Worm (Caenorhabditis elegans): ENCODE data around the gene E03H12.4.

The E03H12.4 gene

ce11 chrIV:4992089-4992488, 9.7 kb downstream of the E03H12.4 start, which contains the start of gene str-162:
TSS of gene str-162 (plus strand) at chrIV:4992389.
- no peak for TF ChIP-seq C04F5.9 (tag; optimal IDR thresholded peaks at IDR 0.05)
- no peak for TF ChIP-seq zip-4 (GFP tag; optimal IDR thresholded peaks at IDR 0.05)
- no peak for TF ChIP-seq nhr-76 (tag; optimal IDR thresholded peaks at IDR 0.05)
- TF ChIP-seq nhr-28 (tag; optimal IDR thresholded peaks at IDR 0.05), result no peak
- TF ChIP-seq ceh-63 (GFP tag; optimal IDR thresholded peaks at IDR 0.05), result no peak
- TF ChIP-seq elt-3 (tag; optimal IDR thresholded peaks at IDR 0.05), result no peak
- no peak for TF ChIP-seq jun-1 (tag; optimal IDR thresholded peaks at IDR 0.05)
- no peak for TF ChIP-seq irx-1 (tag; optimal IDR thresholded peaks at IDR 0.05)
- TF ChIP-seq nhr-90 (tag; optimal IDR thresholded peaks at IDR 0.05; ENCODE audit: poor library complexity), result no peak
- no peak for TF ChIP-seq unc-98 (GFP tag; IDR thresholded peaks at IDR 0.05)
- no peak for TF ChIP-seq lsy-2 (tag; optimal IDR thresholded peaks at IDR 0.05)
- no peak for TF ChIP-seq rnt-1 (tag; optimal IDR thresholded peaks at IDR 0.05)

- TF ChIP-seq elt-2 (tag; optimal IDR thresholded peaks at IDR 0.05), result no peak
- no peak for TF ChIP-seq lin-13 (GFP tag; optimal IDR thresholded peaks at IDR 0.05)
- no peak for TF ChIP-seq lin-39 (tag; optimal IDR thresholded peaks at IDR 0.05)
- no peak for TF ChIP-seq nhr-47 (tag; optimal IDR thresholded peaks at IDR 0.05)
- no peak for TF ChIP-seq elt-3 (tag; optimal IDR thresholded peaks at IDR 0.05)
- no peak for TF ChIP-seq mef-2 (tag; optimal IDR thresholded peaks at IDR 0.05)
- TF ChIP-seq Y116A8C.19 (tag; optimal IDR thresholded peaks at IDR 0.05; ENCODE audit: borderline replicate concordance), result no peak
Observed at ce11 chrIV:4993128-4993527, 10.7 kb downstream of the E03H12.4 start.

DNA sequence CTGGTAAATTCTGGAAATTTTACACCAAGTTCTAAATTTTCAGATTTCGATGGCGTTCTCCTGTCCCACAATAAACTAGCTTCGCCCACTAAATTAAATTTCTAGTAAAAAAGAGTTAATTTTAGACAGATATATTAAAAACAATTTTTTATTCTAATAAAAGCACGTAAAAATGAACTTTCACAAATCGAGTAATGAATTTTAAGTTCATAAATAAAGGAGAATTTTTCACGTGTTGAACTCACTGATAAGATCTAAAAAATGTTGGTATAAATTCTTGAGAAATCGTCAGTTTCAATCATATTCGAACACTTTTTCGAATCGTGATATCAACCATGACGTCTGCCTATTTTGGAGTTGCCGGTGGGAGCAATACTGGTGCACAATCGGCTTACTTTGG, 13.4 kb downstream of the E03H12.4 start, which contains the start of gene ssq-2:
Gene ssq-2, plus strand, starts transcription at position 301 of the 400 bp plus-strand sequence.
- TF ChIP-seq nhr-84 (tag; optimal IDR thresholded peaks at IDR 0.05) (no peak), mef-2 (tag; optimal IDR thresholded peaks at IDR 0.05) (no peak), elt-3 (tag; optimal IDR thresholded peaks at IDR 0.05) (no peak), fkh-4 (tag; optimal IDR thresholded peaks at IDR 0.05; ENCODE audit: borderline replicate concordance) (no peak), pag-3 (tag; optimal IDR thresholded peaks at IDR 0.05; ENCODE audit: borderline replicate concordance, insufficient read depth) (no peak)

DNA sequence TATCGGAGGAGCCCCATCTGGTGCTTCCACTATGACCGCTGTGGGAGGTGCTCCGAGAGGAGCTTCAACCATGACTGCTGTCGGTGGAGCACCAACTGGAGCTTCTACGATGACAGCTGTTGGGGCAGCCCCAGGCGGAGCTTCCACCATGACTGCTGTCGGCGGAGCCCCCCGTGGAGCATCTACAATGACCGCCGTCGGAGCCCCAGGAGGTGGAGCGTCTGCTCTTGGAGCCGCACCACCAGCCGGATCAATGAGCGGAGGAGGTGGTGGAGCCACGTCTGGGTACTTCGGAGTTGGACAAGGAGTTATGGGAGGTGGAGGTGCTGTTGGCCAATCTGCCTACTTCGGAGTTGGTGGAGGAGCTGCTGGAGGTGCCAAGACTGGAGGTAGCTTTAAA, 14.6 kb downstream of the E03H12.4 start:
- TF ChIP-seq aha-1 (tag; optimal IDR thresholded peaks at IDR 0.05), result no peak
- TF ChIP-seq snpc-4 (tag; optimal IDR thresholded peaks at IDR 0.05), result no peak
- TF ChIP-seq lin-13 (GFP tag; optimal IDR thresholded peaks at IDR 0.05), result no peak
- TF ChIP-seq nhr-76 (tag; optimal IDR thresholded peaks at IDR 0.05), result no peak
- no peak for TF ChIP-seq grh-1 (GFP tag; IDR thresholded peaks at IDR 0.05)
- TF ChIP-seq hpl-2 (GFP tag; optimal IDR thresholded peaks at IDR 0.05), result no peak
- TF ChIP-seq mep-1 (tag; optimal IDR thresholded peaks at IDR 0.05), result no peak
- no peak for TF ChIP-seq tlp-1 (tag; optimal IDR thresholded peaks at IDR 0.05)
- TF ChIP-seq nhr-77 (tag; optimal IDR thresholded peaks at IDR 0.05), result no peak
- no peak for TF ChIP-seq zip-4 (GFP tag; optimal IDR thresholded peaks at IDR 0.05)
- TF ChIP-seq F16B12.6 (tag; optimal IDR thresholded peaks at IDR 0.05), result no peak
- no peak for TF ChIP-seq lir-3 (tag; optimal IDR thresholded peaks at IDR 0.05; ENCODE audit: poor library complexity)
- no peak for TF ChIP-seq swsn-7 (tag; optimal IDR thresholded peaks at IDR 0.05)
- TF ChIP-seq hlh-17 (GFP tag; optimal IDR thresholded peaks at IDR 0.05; ENCODE audit: borderline replicate concordance), result no peak
- no peak for TF ChIP-seq mef-2 (tag; optimal IDR thresholded peaks at IDR 0.05)

DNA sequence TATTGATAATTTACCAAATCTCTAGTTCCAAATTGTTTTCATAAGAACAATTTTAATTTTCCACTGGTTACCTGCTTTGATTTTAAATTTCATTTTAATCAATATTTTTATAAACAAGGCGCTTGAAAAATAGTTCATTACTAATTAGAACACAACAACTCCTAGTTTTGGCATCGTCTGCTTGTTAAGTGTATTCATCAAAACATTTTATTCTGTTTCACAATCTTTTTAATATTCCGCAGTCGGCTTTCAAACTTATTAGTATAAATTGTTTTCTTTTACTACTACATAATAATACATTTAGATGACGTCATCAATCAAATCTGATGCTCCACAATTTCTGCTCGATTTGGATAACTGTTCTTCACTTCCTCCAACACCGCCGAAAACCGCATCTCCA, 20.1 kb downstream of the E03H12.4 start, which contains the start of gene pes-1:
Gene pes-1, plus strand, starts transcription at position 301 of the 400 bp plus-strand sequence.
- TF ChIP-seq ceh-88 (GFP tag; IDR thresholded peaks at IDR 0.05), result no peak
- no peak for TF ChIP-seq isw-1 (GFP tag; IDR thresholded peaks at IDR 0.05)
- no peak for TF ChIP-seq efl-3 (GFP tag; optimal IDR thresholded peaks at IDR 0.05)
- no peak for TF ChIP-seq ama-1 (optimal IDR thresholded peaks at IDR 0.05)
- TF ChIP-seq ceh-90 (tag; optimal IDR thresholded peaks at IDR 0.05), result no peak
- TF ChIP-seq egl-27 (tag; optimal IDR thresholded peaks at IDR 0.05), result no peak
- TF ChIP-seq skn-1 (tag; optimal IDR thresholded peaks at IDR 0.05), result no peak
- TF ChIP-seq egl-13 (tag; optimal IDR thresholded peaks at IDR 0.05), result no peak
- TF ChIP-seq lin-35 (GFP tag; optimal IDR thresholded peaks at IDR 0.05), result no peak
- TF ChIP-seq blmp-1 (tag; optimal IDR thresholded peaks at IDR 0.05), result no peak
- no peak for TF ChIP-seq fos-1 (tag; optimal IDR thresholded peaks at IDR 0.05)
